Fruit fly (Drosophila melanogaster): ENCODE data around the gene Archease.

Gene Archease

dm6 chr3R:21626103-21626897 lies 36.5 kb downstream of the Archease start (continued):
- TF ChIP-seq zen (tag; optimal IDR thresholded peaks at IDR 0.05), result no peak
- TF ChIP-seq Hr78 (GFP tag; optimal IDR thresholded peaks at IDR 0.05), result peak in 1 of 2 experiments; percentile 8
- TF ChIP-seq CG1024 (GFP tag; IDR thresholded peaks at IDR 0.05), result no peak
- peak; percentile 67 for TF ChIP-seq sens (GFP tag)
- TF ChIP-seq NC2β (GFP tag; optimal IDR thresholded peaks at IDR 0.05), result no peak
- TF ChIP-seq Tbp (GFP tag; optimal IDR thresholded peaks at IDR 0.05), result no peak
- peak; percentile 36 for TF ChIP-seq CG11504 (tag; optimal IDR thresholded peaks at IDR 0.05)
- TF ChIP-seq Kr (GFP tag; optimal IDR thresholded peaks at IDR 0.05), result no peak
- TF ChIP-seq sd (tag; optimal IDR thresholded peaks at IDR 0.05), result peak; percentile 48
- no peak for TF ChIP-seq Nf-YC (tag; optimal IDR thresholded peaks at IDR 0.05)
- no peak for TF ChIP-seq ham (GFP tag; IDR thresholded peaks at IDR 0.05)
- no peak for TF ChIP-seq eve (GFP tag; optimal IDR thresholded peaks at IDR 0.05)
- no peak for TF ChIP-seq CG18764 (GFP tag; optimal IDR thresholded peaks at IDR 0.05)
- TF ChIP-seq C15 (GFP tag; IDR thresholded peaks at IDR 0.05), result no peak
- TF ChIP-seq CG14014 (GFP tag; IDR thresholded peaks at IDR 0.05), result no peak
- TF ChIP-seq CG30431 (GFP tag; optimal IDR thresholded peaks at IDR 0.05), result no peak
- no peak for TF ChIP-seq CG14860 (GFP tag; IDR thresholded peaks at IDR 0.05; ENCODE audit: partially characterized antibody)
- TF ChIP-seq CG10462 (GFP tag; optimal IDR thresholded peaks at IDR 0.05), result no peak
- TF ChIP-seq wor (GFP tag; IDR thresholded peaks at IDR 0.05), result no peak
- TF ChIP-seq CG2199 (GFP tag; IDR thresholded peaks at IDR 0.05), result peak; percentile 82; the same call in 2 of the 3 replicates
- TF ChIP-seq HLH3B (GFP tag; IDR thresholded peaks at IDR 0.05), result no peak
- peak; percentile 36 for TF ChIP-seq E2f2 (GFP tag; IDR thresholded peaks at IDR 0.05)
- TF ChIP-seq row (GFP tag; IDR thresholded peaks at IDR 0.05), result no peak; the same call in 2 of the 3 replicates
- no peak for TF ChIP-seq CG4404 (GFP tag; IDR thresholded peaks at IDR 0.05)
- no peak for TF ChIP-seq CG15601 (tag; optimal IDR thresholded peaks at IDR 0.05)
- no peak for TF ChIP-seq Doc2 (GFP tag; IDR thresholded peaks at IDR 0.05)
- no peak for TF ChIP-seq CG6654 (GFP tag; optimal IDR thresholded peaks at IDR 0.05)
- peak; percentile 62 for TF ChIP-seq CTCF (GFP tag; optimal IDR thresholded peaks at IDR 0.05)
- TF ChIP-seq gsb (GFP tag; IDR thresholded peaks at IDR 0.05), result no peak
- TF ChIP-seq E2f1 (GFP tag; IDR thresholded peaks at IDR 0.05), result 0 out of 2 replicates have a peak, but pooled peaks have one; percentile 6
- no peak; the same call in 1 of the 2 replicates for TF ChIP-seq Drgx (GFP tag; IDR thresholded peaks at IDR 0.05)
- TF ChIP-seq jigr1 (GFP tag; IDR thresholded peaks at IDR 0.05), result no peak
- peak; percentile 10; the same call in 1 of the 2 replicates for TF ChIP-seq MBD-R2 (GFP tag; IDR thresholded peaks at IDR 0.05)
- no peak for TF ChIP-seq CG13775 (GFP tag; optimal IDR thresholded peaks at IDR 0.05)
- TF ChIP-seq jing (GFP tag; optimal IDR thresholded peaks at IDR 0.05), result no peak
- TF ChIP-seq BtbVII (GFP tag; optimal IDR thresholded peaks at IDR 0.05), result no peak
- TF ChIP-seq Atf6 (GFP tag; IDR thresholded peaks at IDR 0.05), result no peak
- TF ChIP-seq nom (GFP tag; optimal IDR thresholded peaks at IDR 0.05), result peak; percentile 12
- TF ChIP-seq CG2129 (GFP tag; IDR thresholded peaks at IDR 0.05; ENCODE audit: partially characterized antibody), result no peak
- TF ChIP-seq yki (optimal IDR thresholded peaks at IDR 0.05), result peak; percentile 78
- no peak for TF ChIP-seq eyg (GFP tag; optimal IDR thresholded peaks at IDR 0.05)
- TF ChIP-seq CG8359 (GFP tag; optimal IDR thresholded peaks at IDR 0.05; ENCODE audit: borderline replicate concordance), result no peak
- TF ChIP-seq nerfin-2 (GFP tag; IDR thresholded peaks at IDR 0.05; ENCODE audit: partially characterized antibody), result 0 out of 2 replicates have a peak, but pooled peaks have one; percentile 22
- TF ChIP-seq da (GFP tag; optimal IDR thresholded peaks at IDR 0.05), result no peak
- TF ChIP-seq ase (GFP tag; IDR thresholded peaks at IDR 0.05), result no peak
- no peak for TF ChIP-seq maf-S (GFP tag; optimal IDR thresholded peaks at IDR 0.05)
- no peak for TF ChIP-seq CG10321 (GFP tag; IDR thresholded peaks at IDR 0.05)
- peak; percentile 17 for TF ChIP-seq wek (GFP tag; optimal IDR thresholded peaks at IDR 0.05)
- TF ChIP-seq ash1 (GFP tag; optimal IDR thresholded peaks at IDR 0.05), result no peak
- TF ChIP-seq Oli (tag; optimal IDR thresholded peaks at IDR 0.05), result no peak
- TF ChIP-seq gt (GFP tag; IDR thresholded peaks at IDR 0.05), result no peak
